Fruit fly (Drosophila melanogaster) whole organism: Measurements from ENCODE around the gene puc.
A peak's percentile ranks its signal among the peaks of the same experiment; 100 is the strongest.
"Not testable (repeated sequence)": the region's sequence is repeated elsewhere in the genome, so short reads cannot be mapped to it uniquely, and the experiment has no call there.

Source experiments
- CG8478 ChIP-seq: fragments of >200 bp; optimal IDR thresholded peaks from 2 replicates; lab custom pipeline; 2018; ENCODE audit warnings: inconsistent platforms
- Dll ChIP-seq: fragments of >200 bp; optimal IDR thresholded peaks from 2 replicates; lab custom pipeline; 2017
- EcR ChIP-seq, 2 experiments: fragments of >200 bp; optimal IDR thresholded peaks; 2 replicates each; lab custom pipeline; 2017; ENCODE audit warnings: missing biosample characterization in 2 of 2, missing genetic modification characterization in 2 of 2, missing genetic modification reagents in 2 of 2
- pan ChIP-seq: fragments of >200 bp; optimal IDR thresholded peaks from 2 replicates; lab custom pipeline; 2017
- psq ChIP-seq: fragments of >200 bp; optimal IDR thresholded peaks from 2 replicates; lab custom pipeline; 2017
- usp ChIP-seq: fragments of >200 bp; optimal IDR thresholded peaks from 2 replicates; lab custom pipeline; 2017; ENCODE audit warnings: missing biosample characterization, missing genetic modification characterization, mixed read lengths

puc gene

DNA sequence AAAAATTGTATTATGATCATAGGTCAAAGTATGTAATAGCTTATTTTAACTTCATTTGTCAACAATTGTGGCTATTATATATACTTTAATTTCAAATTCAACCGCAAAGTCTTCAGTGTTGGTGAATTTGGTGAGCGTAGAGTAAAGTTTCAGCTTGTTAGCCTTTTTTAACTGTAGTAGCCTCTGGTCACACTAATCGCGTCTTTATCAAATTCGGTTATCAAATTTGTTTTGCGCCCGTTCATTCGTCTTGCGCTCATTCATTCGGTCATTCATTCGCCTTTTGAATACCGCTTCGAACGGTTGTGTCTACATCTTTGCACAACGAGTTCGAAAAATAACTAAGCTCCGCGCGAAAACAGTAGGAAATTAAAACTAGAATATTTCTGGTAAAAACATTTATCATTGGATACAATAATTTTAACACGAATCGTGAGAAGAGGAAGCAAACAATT, at the start of gene puc:
Gene puc (plus strand): TSS at position 245 of the 455 bp plus-strand sequence.
- TF ChIP-seq Dll (lab: Kevin White, UChicago): no peak
- TF ChIP-seq usp (GFP tag; lab: Kevin White, UChicago): no peak
- no peak for TF ChIP-seq EcR (GFP tag; optimal IDR thresholded peaks at IDR 0.05; lab: Kevin White, UChicago)
- no peak for TF ChIP-seq CG8478
- no peak for TF ChIP-seq pan (lab: Kevin White, UChicago)
- TF ChIP-seq psq (lab: Kevin White, UChicago): no peak

DNA sequence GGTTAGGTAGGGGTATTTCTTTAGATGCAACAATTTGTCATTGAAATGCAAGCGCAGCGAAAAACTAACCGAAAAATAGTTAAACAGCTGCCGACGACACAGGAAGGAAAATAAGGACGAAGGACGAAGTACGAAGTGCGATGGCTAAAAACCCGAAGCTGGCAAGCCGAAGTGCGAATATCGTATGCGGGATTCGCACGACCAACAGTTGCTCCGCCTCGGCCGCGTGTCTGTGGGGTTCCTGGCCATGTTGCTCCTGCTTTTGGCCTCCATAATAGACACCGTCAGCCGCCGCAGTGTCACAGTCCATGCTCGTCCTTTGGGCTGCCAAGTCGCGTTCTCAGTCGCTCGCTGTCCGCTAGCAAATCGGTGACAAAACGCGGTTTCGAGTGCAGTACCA, 46.1 kb upstream of the puc start, which contains the start of gene mAChR-B:
Gene mAChR-B (plus strand): TSS at position 301 of the 400 bp plus-strand sequence.
- TF ChIP-seq EcR (GFP tag; optimal IDR thresholded peaks at IDR 0.05; lab: Kevin White, UChicago) (no peak), Dll (lab: Kevin White, UChicago) (no peak), pan (lab: Kevin White, UChicago) (no peak), usp (GFP tag; lab: Kevin White, UChicago) (no peak), CG8478 (no peak), psq (lab: Kevin White, UChicago) (no peak)

DNA sequence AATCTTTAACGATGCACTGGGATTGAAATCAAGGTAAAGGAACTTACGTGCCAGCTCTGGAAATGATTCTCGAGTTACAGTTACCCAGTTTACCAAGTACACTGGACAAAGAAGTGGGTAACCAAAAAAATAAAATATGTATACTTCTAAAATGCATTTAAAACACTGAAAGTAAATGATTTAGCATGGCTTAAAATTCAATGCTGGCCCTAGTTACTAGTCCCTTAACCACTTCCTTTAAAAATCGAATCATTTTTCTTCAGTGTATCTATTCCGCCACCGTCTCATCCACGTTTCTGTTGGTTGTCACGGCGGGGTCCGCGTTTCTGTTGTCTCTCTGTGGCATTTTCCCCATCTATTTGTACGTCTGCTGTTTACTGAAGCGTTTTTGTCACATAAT, 32.5 kb upstream of the puc start:
- TF ChIP-seq usp (GFP tag; lab: Kevin White, UChicago) (no peak), CG8478 (no peak), Dll (lab: Kevin White, UChicago) (no peak), psq (lab: Kevin White, UChicago) (no peak), EcR (GFP tag; optimal IDR thresholded peaks at IDR 0.05; lab: Kevin White, UChicago) (no peak), pan (lab: Kevin White, UChicago) (no peak)

dm6 chr3R:8086952-8087351, 18.2 kb upstream of the puc start, which contains the start of gene CG7910:
CG7910 (plus strand) TSS chr3R:8087252.
- TF ChIP-seq Dll (lab: Kevin White, UChicago): no peak
- no peak for TF ChIP-seq CG8478
- no peak for TF ChIP-seq pan (lab: Kevin White, UChicago)

dm6 chr3R:8093824-8094223, 11.3 kb upstream of the puc start, which contains the start of gene CG7900:
CG7900 (plus strand) TSS chr3R:8094124.
- TF ChIP-seq CG8478; usp (GFP tag; lab: Kevin White, UChicago); psq (lab: Kevin White, UChicago): not testable (repeated sequence)

dm6 chr3R:8105839-8106718, 947 bp downstream of the puc start:
- peak in 1 of 2 experiments; percentile 27 for TF ChIP-seq EcR (GFP tag; optimal IDR thresholded peaks at IDR 0.05; lab: Kevin White, UChicago)
- no peak for TF ChIP-seq psq (lab: Kevin White, UChicago)
- TF ChIP-seq usp (GFP tag; lab: Kevin White, UChicago): no peak
- TF ChIP-seq pan (lab: Kevin White, UChicago): no peak
- TF ChIP-seq Dll (lab: Kevin White, UChicago): peak; percentile 12
- TF ChIP-seq CG8478: peak; percentile 61

DNA sequence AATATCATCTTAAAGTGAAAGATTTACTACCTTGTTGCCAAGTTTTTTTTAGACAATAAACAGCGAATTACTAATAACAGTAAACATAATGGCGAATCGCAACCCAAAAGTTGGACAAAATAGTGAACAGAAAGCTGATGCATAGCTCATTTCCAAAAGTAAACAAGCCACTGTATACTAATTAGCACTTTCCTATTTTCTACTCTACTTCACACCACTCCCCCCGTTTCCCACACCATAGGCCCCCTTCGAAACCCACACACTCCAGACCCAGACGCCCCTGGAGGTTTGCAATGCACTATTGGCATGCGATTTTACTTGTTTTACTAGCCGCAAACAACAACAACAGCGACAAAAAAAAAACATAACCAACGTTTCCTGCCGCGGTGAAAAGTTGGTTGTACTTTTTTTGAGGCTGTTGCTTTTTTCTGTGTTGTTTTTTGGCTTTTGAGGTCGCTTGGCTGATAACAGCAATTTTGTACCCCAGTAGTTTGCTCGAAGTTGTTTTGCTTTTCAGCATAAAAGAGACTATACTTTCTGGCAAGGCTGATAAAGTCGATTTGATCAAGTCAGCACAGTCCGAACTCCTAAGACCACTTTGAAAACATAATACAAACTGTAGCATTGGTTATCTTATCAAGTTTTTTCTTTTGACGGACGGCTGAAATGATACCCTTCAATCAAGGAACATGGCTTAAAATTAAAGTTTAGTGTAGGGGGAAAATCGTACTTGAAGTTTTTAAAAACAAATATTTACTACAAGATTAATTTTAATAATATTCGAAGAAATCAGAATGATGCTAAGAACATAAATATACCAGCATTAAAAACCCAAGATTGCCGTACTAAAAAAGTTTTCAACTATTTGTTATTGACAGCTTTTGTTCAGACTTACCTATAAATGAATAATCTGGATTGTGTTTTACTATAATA, 2.0 kb downstream of the puc start:
- TF ChIP-seq CG8478: no peak
- no peak for TF ChIP-seq pan (lab: Kevin White, UChicago)
- TF ChIP-seq psq (lab: Kevin White, UChicago): no peak
- TF ChIP-seq EcR (GFP tag; optimal IDR thresholded peaks at IDR 0.05; lab: Kevin White, UChicago): no peak
- no peak for TF ChIP-seq Dll (lab: Kevin White, UChicago)
- no peak for TF ChIP-seq usp (GFP tag; lab: Kevin White, UChicago)

dm6 chr3R:8108770-8109169, 3.6 kb downstream of the puc start:
- TF ChIP-seq CG8478: no peak
- TF ChIP-seq usp (GFP tag; lab: Kevin White, UChicago): no peak
- no peak for TF ChIP-seq EcR (GFP tag; optimal IDR thresholded peaks at IDR 0.05; lab: Kevin White, UChicago)
- no peak for TF ChIP-seq Dll (lab: Kevin White, UChicago)
- no peak for TF ChIP-seq psq (lab: Kevin White, UChicago)
- TF ChIP-seq pan (lab: Kevin White, UChicago): no peak

DNA sequence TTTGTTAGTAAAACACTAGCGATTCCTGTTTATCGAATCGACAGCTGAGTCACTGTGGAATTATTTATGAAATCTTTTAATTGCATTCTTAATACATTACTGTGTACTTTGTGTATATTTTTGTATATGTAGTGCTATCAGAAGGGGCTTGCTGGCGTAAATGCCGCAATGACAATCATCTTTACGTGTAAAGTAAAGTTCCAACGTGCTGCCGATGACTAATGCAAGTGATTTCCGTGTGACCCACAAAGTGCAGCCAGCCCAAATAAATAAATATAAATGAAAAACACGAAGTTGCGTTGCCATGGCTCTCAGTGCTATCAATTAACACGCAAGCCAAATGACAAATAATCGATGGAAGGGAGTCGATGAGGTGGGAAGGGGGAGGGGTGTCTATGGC, 4.7 kb downstream of the puc start:
- no peak for TF ChIP-seq psq (lab: Kevin White, UChicago)
- no peak for TF ChIP-seq CG8478
- TF ChIP-seq Dll (lab: Kevin White, UChicago): no peak
- no peak for TF ChIP-seq EcR (GFP tag; optimal IDR thresholded peaks at IDR 0.05; lab: Kevin White, UChicago)
- no peak for TF ChIP-seq usp (GFP tag; lab: Kevin White, UChicago)
- no peak for TF ChIP-seq pan (lab: Kevin White, UChicago)

dm6 chr3R:8110198-8110642, 5.1 kb downstream of the puc start:
- no peak for TF ChIP-seq usp (GFP tag; lab: Kevin White, UChicago)
- peak in 1 of 2 experiments; percentile 52 for TF ChIP-seq EcR (GFP tag; optimal IDR thresholded peaks at IDR 0.05; lab: Kevin White, UChicago)
- TF ChIP-seq Dll (lab: Kevin White, UChicago): no peak

DNA sequence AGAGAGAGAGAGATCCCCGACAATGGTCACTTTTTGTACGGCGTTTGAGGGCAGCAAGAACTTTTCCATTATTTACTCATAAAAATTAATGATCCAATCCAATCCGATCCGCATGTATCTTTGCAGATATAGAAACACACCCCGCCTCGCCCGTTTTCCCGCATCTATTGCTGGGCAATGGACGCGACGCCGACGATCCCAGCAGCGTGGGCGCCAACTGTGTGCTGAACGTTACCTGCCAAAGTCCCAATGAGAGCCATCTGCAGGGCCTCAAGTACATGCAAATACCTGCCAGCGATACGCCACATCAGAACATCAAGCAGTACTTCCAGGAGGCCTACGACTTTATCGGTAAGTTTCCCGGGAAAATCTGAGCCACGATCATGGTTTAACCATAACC, 5.8 kb downstream of the puc start:
- TF ChIP-seq EcR (GFP tag; optimal IDR thresholded peaks at IDR 0.05; lab: Kevin White, UChicago): no peak
- no peak for TF ChIP-seq pan (lab: Kevin White, UChicago)
- no peak for TF ChIP-seq CG8478
- TF ChIP-seq psq (lab: Kevin White, UChicago): no peak
- TF ChIP-seq Dll (lab: Kevin White, UChicago): no peak
- no peak for TF ChIP-seq usp (GFP tag; lab: Kevin White, UChicago)
